Fruit fly (Drosophila melanogaster) whole organism, embryonic: ENCODE data around the gene Spn27A.

ENCODE experiments used
- Ada2b ChIP-seq: fragments of 200-800 bp; sonication (Bioruptor generic); IDR thresholded peaks from 2 replicates; pipeline ENCODE4 v1.3.6; 2022; ENCODE audit warnings: missing biosample characterization, missing genetic modification characterization
- Adf1 ChIP-seq: fragments of 200-800 bp; sonication (Bioruptor generic); IDR thresholded peaks from 2 replicates; pipeline ENCODE4 v1.3.6; 2022; ENCODE audit warnings: missing biosample characterization, missing genetic modification characterization
- CG10147 ChIP-seq: fragments of 200-800 bp; sonication (Bioruptor generic); optimal IDR thresholded peaks from 2 replicates; lab custom pipeline; 2019; ENCODE audit warnings: missing biosample characterization, mild to moderate bottlenecking, missing genetic modification characterization, moderate library complexity
- CG10543 ChIP-seq: fragments of 200-800 bp; sonication (Bioruptor generic); optimal IDR thresholded peaks from 3 replicates; lab custom pipeline; 2017; ENCODE audit warnings: missing biosample characterization, mild to moderate bottlenecking, missing genetic modification characterization, moderate library complexity
- CG12071 ChIP-seq: fragments of 200-800 bp; sonication (Bioruptor generic); optimal IDR thresholded peaks from 3 replicates; lab custom pipeline; 2018; ENCODE audit warnings: missing biosample characterization, mild to moderate bottlenecking, missing genetic modification characterization
- CG12744 ChIP-seq: fragments of 200-800 bp; sonication (Bioruptor generic); optimal IDR thresholded peaks from 2 replicates; lab custom pipeline; 2016; ENCODE audit warnings: missing biosample characterization, missing genetic modification characterization
- CG12769 ChIP-seq: fragments of 200-800 bp; sonication (Bioruptor generic); optimal IDR thresholded peaks from 2 replicates; lab custom pipeline; 2019; ENCODE audit warnings: missing biosample characterization, mild to moderate bottlenecking, missing genetic modification characterization, moderate library complexity
- CG13123 ChIP-seq: fragments of 200-800 bp; sonication (Bioruptor generic); optimal IDR thresholded peaks from 2 replicates; lab custom pipeline; 2016; ENCODE audit warnings: missing biosample characterization, missing genetic modification characterization
- CG14667 ChIP-seq: fragments of 200-800 bp; sonication (Bioruptor generic); IDR thresholded peaks from 2 replicates; pipeline ENCODE4 v1.3.6; 2022; ENCODE audit warnings: missing biosample characterization, missing genetic modification characterization
- CG14710 ChIP-seq: fragments of 200-800 bp; sonication (Bioruptor generic); optimal IDR thresholded peaks from 3 replicates; lab custom pipeline; 2019; ENCODE audit warnings: missing biosample characterization, mild to moderate bottlenecking, missing genetic modification characterization, moderate library complexity
- CG14860 ChIP-seq: fragments of 200-800 bp; sonication (Bioruptor generic); IDR thresholded peaks from 3 replicates; pipeline ENCODE4 v1.3.6; 2022; ENCODE audit warnings: missing biosample characterization, missing genetic modification characterization; ENCODE audit not compliant: partially characterized antibody
- CG15073 ChIP-seq: fragments of 200-800 bp; sonication (Bioruptor generic); optimal IDR thresholded peaks from 2 replicates; lab custom pipeline; 2016; ENCODE audit warnings: missing biosample characterization, missing genetic modification characterization
- CG15269 ChIP-seq: fragments of 200-800 bp; sonication (Bioruptor generic); optimal IDR thresholded peaks from 2 replicates; lab custom pipeline; 2018; ENCODE audit warnings: missing biosample characterization, mild to moderate bottlenecking, missing genetic modification characterization, moderate library complexity
- CG15479 ChIP-seq: fragments of 200-800 bp; sonication (Bioruptor generic); optimal IDR thresholded peaks from 3 replicates; lab custom pipeline; 2019; ENCODE audit warnings: missing biosample characterization, mild to moderate bottlenecking, missing genetic modification characterization, moderate library complexity
- CG16863 ChIP-seq: fragments of 200-800 bp; sonication (Bioruptor generic); optimal IDR thresholded peaks from 3 replicates; lab custom pipeline; 2016; ENCODE audit warnings: missing biosample characterization, missing genetic modification characterization
- CG17612 ChIP-seq: fragments of 200-800 bp; sonication (Bioruptor generic); IDR thresholded peaks from 2 replicates; pipeline ENCODE4 v1.3.6; 2022; ENCODE audit warnings: missing biosample characterization, missing genetic modification characterization
- CG18476 ChIP-seq: fragments of 200-800 bp; sonication (Bioruptor generic); optimal IDR thresholded peaks from 2 replicates; lab custom pipeline; 2016; ENCODE audit warnings: missing biosample characterization, mild to moderate bottlenecking, missing genetic modification characterization
- CG33557 ChIP-seq: fragments of 200-800 bp; sonication (Bioruptor generic); optimal IDR thresholded peaks from 2 replicates; lab custom pipeline; 2019; ENCODE audit warnings: missing biosample characterization, mild to moderate bottlenecking, missing genetic modification characterization, moderate library complexity
- CG4730 ChIP-seq: fragments of 200-800 bp; sonication (Bioruptor generic); IDR thresholded peaks from 2 replicates; pipeline ENCODE4 v1.3.6; 2022; ENCODE audit warnings: missing biosample characterization, missing genetic modification characterization
- CG6175 ChIP-seq: fragments of 200-800 bp; sonication (Bioruptor generic); IDR thresholded peaks from 3 replicates; pipeline ENCODE4 v1.3.6; 2022; ENCODE audit warnings: missing biosample characterization, missing genetic modification characterization
- CG6791 ChIP-seq: fragments of 200-800 bp; sonication (Bioruptor generic); IDR thresholded peaks from 3 replicates; pipeline ENCODE4 v1.3.6; 2022; ENCODE audit warnings: missing biosample characterization, missing genetic modification characterization; ENCODE audit not compliant: partially characterized antibody
- CG8089 ChIP-seq: fragments of 200-800 bp; sonication (Bioruptor generic); optimal IDR thresholded peaks from 3 replicates; lab custom pipeline; 2016; ENCODE audit warnings: missing biosample characterization, missing genetic modification characterization
- CG8478 ChIP-seq: fragments of >200 bp; optimal IDR thresholded peaks from 2 replicates; lab custom pipeline; 2018
- Dip3 ChIP-seq: fragments of 200-800 bp; sonication (Bioruptor generic); optimal IDR thresholded peaks from 3 replicates; lab custom pipeline; 2016; ENCODE audit warnings: missing biosample characterization, missing genetic modification characterization
- Dll ChIP-seq: fragments of 200-800 bp; sonication (Bioruptor generic); IDR thresholded peaks from 4 replicates; pipeline ENCODE4 v1.3.6; 2022; ENCODE audit warnings: missing biosample characterization, missing genetic modification characterization; ENCODE audit not compliant: partially characterized antibody
- HLH4C ChIP-seq: fragments of 200-800 bp; sonication (Bioruptor generic); IDR thresholded peaks from 3 replicates; pipeline ENCODE4 v1.3.6; 2022; ENCODE audit warnings: missing biosample characterization, missing genetic modification characterization; ENCODE audit not compliant: partially characterized antibody
- Hr39 ChIP-seq: fragments of >200 bp; optimal IDR thresholded peaks from 2 replicates; lab custom pipeline; 2017
- MESR4 ChIP-seq: fragments of 200-800 bp; sonication (Bioruptor generic); optimal IDR thresholded peaks from 2 replicates; lab custom pipeline; 2018; ENCODE audit warnings: missing biosample characterization, mild to moderate bottlenecking, missing genetic modification characterization, moderate library complexity
- Mad ChIP-seq: fragments of 200-800 bp; sonication (Bioruptor generic); optimal IDR thresholded peaks from 2 replicates; lab custom pipeline; 2016; ENCODE audit warnings: missing biosample characterization, missing genetic modification characterization
- Max ChIP-seq: fragments of 200-800 bp; sonication (Bioruptor generic); optimal IDR thresholded peaks from 2 replicates; lab custom pipeline; 2016; ENCODE audit warnings: missing biosample characterization, mild to moderate bottlenecking, missing genetic modification characterization
- Oli ChIP-seq: fragments of 200-800 bp; sonication (Bioruptor generic); optimal IDR thresholded peaks from 2 replicates; lab custom pipeline; 2018; ENCODE audit warnings: missing biosample characterization, mild to moderate bottlenecking, missing genetic modification characterization, moderate library complexity
- Spps ChIP-seq: fragments of 200-800 bp; sonication (Bioruptor generic); optimal IDR thresholded peaks from 2 replicates; lab custom pipeline; 2018; ENCODE audit warnings: missing biosample characterization, mild to moderate bottlenecking, missing genetic modification characterization
- Trl ChIP-seq, 3 experiments: fragments of >200 bp in 2 of 3; fragments of 200-800 bp in 1 of 3; sonication (Bioruptor generic) in 1 of 3; optimal IDR thresholded peaks; 2 replicates in 1 of 3; 3 replicates in 2 of 3; lab custom pipeline; 2016 to 2017; ENCODE audit warnings: missing biosample characterization in 1 of 3, missing genetic modification characterization in 1 of 3
- ab ChIP-seq: fragments of 200-800 bp; sonication (Bioruptor generic); optimal IDR thresholded peaks from 2 replicates; lab custom pipeline; 2016; ENCODE audit warnings: missing biosample characterization, missing genetic modification characterization
- bbx ChIP-seq: fragments of 200-800 bp; sonication (Bioruptor generic); IDR thresholded peaks from 2 replicates; pipeline ENCODE4 v1.3.6; 2022; ENCODE audit warnings: missing biosample characterization, missing genetic modification characterization; ENCODE audit not compliant: partially characterized antibody
- bowl ChIP-seq: fragments of 200-800 bp; sonication (Bioruptor generic); IDR thresholded peaks from 2 replicates; pipeline ENCODE4 v1.3.6; 2022; ENCODE audit warnings: missing biosample characterization, missing genetic modification characterization
- chn ChIP-seq: fragments of 200-800 bp; sonication (Bioruptor generic); optimal IDR thresholded peaks from 2 replicates; lab custom pipeline; 2016; ENCODE audit warnings: missing biosample characterization, missing genetic modification characterization
- ci ChIP-seq: fragments of 200-800 bp; sonication (Bioruptor generic); IDR thresholded peaks from 3 replicates; pipeline ENCODE4 v1.3.6; 2022; ENCODE audit warnings: missing biosample characterization, missing genetic modification characterization
- dmrt99B ChIP-seq: fragments of 200-800 bp; sonication (Bioruptor generic); optimal IDR thresholded peaks from 2 replicates; lab custom pipeline; 2018; ENCODE audit warnings: missing biosample characterization, mild to moderate bottlenecking, missing genetic modification characterization, moderate library complexity
- dysf ChIP-seq: fragments of 200-800 bp; sonication (Bioruptor generic); IDR thresholded peaks from 3 replicates; pipeline ENCODE4 v1.3.6; 2022; ENCODE audit warnings: missing biosample characterization, missing genetic modification characterization
- grn ChIP-seq: fragments of 200-800 bp; sonication (Bioruptor generic); optimal IDR thresholded peaks from 3 replicates; lab custom pipeline; 2017; ENCODE audit warnings: missing biosample characterization, missing genetic modification characterization
- gsb ChIP-seq: fragments of 200-800 bp; sonication (Bioruptor generic); IDR thresholded peaks from 2 replicates; pipeline ENCODE4 v1.3.6; 2022; ENCODE audit warnings: missing biosample characterization, missing genetic modification characterization
- kah ChIP-seq: fragments of 200-800 bp; sonication (Bioruptor generic); optimal IDR thresholded peaks from 2 replicates; lab custom pipeline; 2018; ENCODE audit warnings: missing biosample characterization, mild to moderate bottlenecking, missing genetic modification characterization
- nerfin-2 ChIP-seq: fragments of 200-800 bp; sonication (Bioruptor generic); IDR thresholded peaks from 2 replicates; pipeline ENCODE4 v1.3.6; 2022; ENCODE audit warnings: missing biosample characterization, missing genetic modification characterization; ENCODE audit not compliant: partially characterized antibody
- peb ChIP-seq: fragments of 200-800 bp; sonication (Bioruptor generic); IDR thresholded peaks from 2 replicates; pipeline ENCODE4 v1.3.6; 2022; ENCODE audit warnings: missing biosample characterization, missing genetic modification characterization
- pho ChIP-seq: fragments of 200-800 bp; sonication (Bioruptor generic); optimal IDR thresholded peaks from 2 replicates; lab custom pipeline; 2016; ENCODE audit warnings: missing biosample characterization, missing genetic modification characterization
- psq ChIP-seq: fragments of 200-800 bp; sonication (Bioruptor generic); optimal IDR thresholded peaks from 2 replicates; lab custom pipeline; 2017; ENCODE audit warnings: missing biosample characterization, missing genetic modification characterization
- row ChIP-seq: fragments of 200-800 bp; sonication (Bioruptor generic); IDR thresholded peaks from 3 replicates; pipeline ENCODE4 v1.3.6; 2022; ENCODE audit warnings: missing biosample characterization, missing genetic modification characterization
- sd ChIP-seq: fragments of 200-800 bp; sonication (Bioruptor generic); optimal IDR thresholded peaks from 3 replicates; lab custom pipeline; 2018; ENCODE audit warnings: missing biosample characterization, mild to moderate bottlenecking, missing genetic modification characterization, moderate library complexity
- sr ChIP-seq: fragments of 200-800 bp; sonication (Bioruptor generic); IDR thresholded peaks from 3 replicates; pipeline ENCODE4 v1.3.6; 2022; ENCODE audit warnings: missing biosample characterization, missing genetic modification characterization

The Spn27A gene

DNA sequence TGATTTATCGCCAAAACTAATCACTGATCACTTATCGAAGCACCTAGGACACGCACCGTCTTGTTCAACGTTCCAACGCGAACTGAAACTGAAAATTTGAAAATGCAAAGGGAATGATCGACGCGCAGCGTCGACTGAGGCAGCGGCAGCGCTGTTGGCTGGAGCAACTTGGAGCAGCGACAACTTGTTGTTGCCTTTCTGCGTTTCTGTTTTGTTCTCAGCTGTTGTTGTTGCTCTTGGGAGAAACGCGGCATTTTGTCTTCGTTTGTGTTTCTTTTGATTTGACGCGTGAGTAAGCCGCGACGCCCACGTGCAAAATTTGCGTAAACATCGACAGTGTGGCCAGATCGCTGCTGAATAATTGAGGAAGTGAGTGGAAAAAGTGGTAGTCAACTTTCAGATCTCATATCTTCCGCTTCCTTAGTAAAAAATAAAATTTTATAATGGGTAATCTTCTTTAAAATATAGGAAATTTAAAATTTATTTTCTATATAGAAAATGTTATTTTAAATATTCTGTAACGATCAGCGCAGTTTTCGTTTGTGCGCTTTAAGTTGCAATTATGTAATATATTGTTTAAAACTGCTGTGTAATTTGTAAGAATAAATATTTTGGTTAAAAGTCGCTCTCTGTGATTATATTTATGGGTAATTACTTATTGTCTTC is 36.0 kb upstream of the Spn27A start, which contains the start of gene Tsp (continued):
- no peak for TF ChIP-seq CG14667
- no peak for TF ChIP-seq Hr39 (lab: Kevin White, UChicago)
- TF ChIP-seq Dll = no peak
- TF ChIP-seq CG33557 = no peak
- TF ChIP-seq row (GFP tag; lab: Robert Waterston, UW) = peak; percentile 22; the same call in 1 of the 3 replicates
- TF ChIP-seq Oli = no peak
- no peak for TF ChIP-seq CG15269 (tag; lab: Kevin White, UChicago)
- TF ChIP-seq CG6791 (GFP tag; lab: Robert Waterston, UW) = no peak
- peak; percentile 95 for TF ChIP-seq Adf1
- TF ChIP-seq CG14710 = no peak
- TF ChIP-seq Dip3 = no peak
- no peak for TF ChIP-seq gsb (GFP tag; lab: Robert Waterston, UW)
- no peak for TF ChIP-seq CG4730
- TF ChIP-seq nerfin-2 (GFP tag; lab: Robert Waterston, UW) = no peak
- TF ChIP-seq ci (GFP tag; lab: Robert Waterston, UW) = peak; percentile 17; the same call in 1 of the 3 replicates
- no peak for TF ChIP-seq CG15073 (GFP tag; lab: Kevin White, UChicago)
- TF ChIP-seq peb (GFP tag; lab: Robert Waterston, UW) = no peak
- peak; percentile 58 for TF ChIP-seq sd (tag; lab: Kevin White, UChicago)
- no peak for TF ChIP-seq Max (GFP tag; lab: Kevin White, UChicago)
- TF ChIP-seq CG17612 (GFP tag; lab: Robert Waterston, UW) = no peak
- TF ChIP-seq dmrt99B (tag; lab: Kevin White, UChicago) = no peak
- no peak for TF ChIP-seq CG18476 (GFP tag; lab: Kevin White, UChicago)
- TF ChIP-seq CG10147 = no peak
- no peak for TF ChIP-seq ab (GFP tag; lab: Kevin White, UChicago)
- TF ChIP-seq CG12769 (tag; lab: Kevin White, UChicago) = peak; percentile 82
- no peak for TF ChIP-seq CG10543
- TF ChIP-seq bowl (GFP tag; lab: Robert Waterston, UW) = no peak
- TF ChIP-seq pho = no peak
- TF ChIP-seq CG6175 = no peak
- peak; percentile 5 for TF ChIP-seq CG15479
- peak; percentile 55 for TF ChIP-seq grn (GFP tag; lab: Kevin White, UChicago)
- TF ChIP-seq Mad = no peak
- TF ChIP-seq CG8089 (GFP tag; lab: Kevin White, UChicago) = no peak
- no peak for TF ChIP-seq Ada2b (GFP tag; lab: Robert Waterston, UW)
- TF ChIP-seq MESR4 (GFP tag; lab: Kevin White, UChicago) = no peak
- no peak for TF ChIP-seq CG14860
- no peak for TF ChIP-seq HLH4C (GFP tag; lab: Robert Waterston, UW)
- peak; percentile 90 for TF ChIP-seq kah (GFP tag; lab: Kevin White, UChicago)
- TF ChIP-seq bbx (GFP tag; lab: Robert Waterston, UW) = no peak
- TF ChIP-seq psq = no peak
- TF ChIP-seq CG12744 = no peak
- peak in 1 of 2 experiments; percentile 33 for TF ChIP-seq Trl (optimal IDR thresholded peaks at IDR 0.05; lab: Kevin White, UChicago)
- no peak for TF ChIP-seq Trl (GFP tag; optimal IDR thresholded peaks at IDR 0.05; lab: Kevin White, UChicago)
- no peak for TF ChIP-seq CG12071 (GFP tag; lab: Kevin White, UChicago)
- TF ChIP-seq CG16863 (GFP tag; lab: Kevin White, UChicago) = no peak
- TF ChIP-seq dysf (GFP tag; lab: Robert Waterston, UW) = no peak; the same call in 2 of the 3 replicates
- no peak for TF ChIP-seq chn
- peak; percentile 86 for TF ChIP-seq sr (GFP tag; lab: Robert Waterston, UW)
- TF ChIP-seq Spps (tag; lab: Kevin White, UChicago) = no peak
- no peak for TF ChIP-seq CG8478
- TF ChIP-seq CG13123 (GFP tag; lab: Kevin White, UChicago) = no peak
